Worm (Caenorhabditis elegans): ENCODE data around the gene Y50D4B.1.

DNA sequence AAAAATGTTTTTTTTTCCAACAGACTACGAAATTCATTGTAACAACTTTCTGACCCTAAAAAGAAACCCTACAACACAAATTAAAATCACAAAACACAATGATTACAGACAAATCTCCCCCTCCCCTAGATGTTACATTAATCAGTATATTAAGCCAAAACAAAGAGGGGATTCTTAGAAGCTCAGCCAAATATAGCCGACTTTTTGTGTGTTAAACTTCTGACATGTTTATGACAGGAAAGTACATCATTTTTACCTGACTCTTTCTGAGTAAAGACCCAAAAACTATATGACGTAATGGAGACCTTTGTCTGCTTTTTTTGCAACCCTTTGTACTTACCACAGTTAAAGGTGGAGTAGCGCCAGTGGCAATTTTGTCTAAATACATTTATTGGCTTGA lies 7.3 kb downstream of the Y50D4B.1 start:
- TF ChIP-seq F13C5.2 (tag; optimal IDR thresholded peaks at IDR 0.05) (no peak), ceh-13 (GFP tag; optimal IDR thresholded peaks at IDR 0.05) (no peak), tbx-37 (GFP tag; conservative IDR thresholded peaks at IDR 0.05) (no peak), hmg-4 (GFP tag; optimal IDR thresholded peaks at IDR 0.05) (no peak), tbx-11 (GFP tag; IDR thresholded peaks at IDR 0.05) (no peak), hmbx-1 (tag; optimal IDR thresholded peaks at IDR 0.05) (no peak), B0310.2 (tag; optimal IDR thresholded peaks at IDR 0.05) (no peak), hnd-1 (tag; optimal IDR thresholded peaks at IDR 0.05) (no peak), aly-1 (tag; optimal IDR thresholded peaks at IDR 0.05) (no peak)
